Worm (Caenorhabditis elegans): ENCODE results near the gene C53B7.6.
"Not testable (repeated sequence)": the region's sequence is repeated elsewhere in the genome, so short reads cannot be mapped to it uniquely, and the experiment has no call there.

C53B7.6 gene

DNA sequence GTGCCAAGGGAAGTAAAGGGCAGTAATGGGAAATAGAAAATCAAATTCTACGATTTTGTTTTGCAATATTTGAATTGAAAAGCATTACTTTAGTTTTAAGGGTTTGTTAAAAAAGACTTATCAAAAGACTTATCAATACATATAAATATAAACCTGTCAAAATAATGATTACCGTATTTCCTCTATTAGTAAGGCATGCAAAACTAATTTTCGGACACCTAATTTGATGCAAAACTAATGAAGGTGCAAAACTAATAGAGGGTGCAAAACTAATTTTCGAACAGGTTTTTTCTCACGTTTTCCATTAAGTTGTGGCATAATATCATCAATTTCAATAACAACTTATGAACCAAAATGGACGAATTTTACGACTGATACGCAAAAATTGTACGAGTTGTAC is 13.2 kb upstream of the C53B7.6 start, which contains the start of gene F41C6.6:
F41C6.6 (minus strand) TSS at position 101 of the 400 bp plus-strand sequence.
- TF ChIP-seq rnt-1, ceh-9, ceh-31 (tag; optimal IDR thresholded peaks at IDR 0.05): not testable (repeated sequence)

DNA sequence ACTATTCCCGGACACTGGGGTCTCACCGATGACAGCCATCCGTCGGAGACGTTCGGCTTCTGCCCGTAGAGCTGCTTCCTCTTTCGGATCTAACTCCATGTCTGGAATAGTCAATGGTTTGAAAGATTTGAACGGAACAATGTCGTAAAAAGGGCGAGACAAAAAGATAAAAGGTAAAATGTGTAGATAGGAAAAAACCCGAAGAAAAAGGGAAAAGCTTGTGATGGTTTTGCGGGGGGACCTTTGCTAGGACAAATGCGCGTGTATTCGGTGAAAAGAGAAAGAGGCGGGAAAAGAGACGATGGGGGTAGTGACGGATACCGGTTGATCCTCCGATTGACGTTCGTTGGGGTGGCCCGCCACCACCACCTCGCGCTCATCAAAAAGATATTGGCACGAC is 8.9 kb upstream of the C53B7.6 start, which contains the start of gene col-173:
col-173 (minus strand) TSS at position 101 of the 400 bp plus-strand sequence.
- no peak for TF ChIP-seq ref-2 (tag; optimal IDR thresholded peaks at IDR 0.05)
- TF ChIP-seq ceh-19 (GFP tag; optimal IDR thresholded peaks at IDR 0.05), result no peak
- no peak for TF ChIP-seq tbx-7 (tag; optimal IDR thresholded peaks at IDR 0.05)
- no peak for TF ChIP-seq fkh-10 (GFP tag; optimal IDR thresholded peaks at IDR 0.05)
- TF ChIP-seq ets-4 (tag; optimal IDR thresholded peaks at IDR 0.05), result no peak
- no peak for TF ChIP-seq npax-4 (tag; optimal IDR thresholded peaks at IDR 0.05)
- TF ChIP-seq unc-42 (tag; optimal IDR thresholded peaks at IDR 0.05), result no peak
- TF ChIP-seq sox-4 (tag; optimal IDR thresholded peaks at IDR 0.05), result no peak
- no peak for TF ChIP-seq mec-3 (tag; optimal IDR thresholded peaks at IDR 0.05; ENCODE audit: borderline replicate concordance)
- TF ChIP-seq F13H6.1 (tag; optimal IDR thresholded peaks at IDR 0.05), result no peak
- TF ChIP-seq ceh-24 (tag; optimal IDR thresholded peaks at IDR 0.05), result no peak

DNA sequence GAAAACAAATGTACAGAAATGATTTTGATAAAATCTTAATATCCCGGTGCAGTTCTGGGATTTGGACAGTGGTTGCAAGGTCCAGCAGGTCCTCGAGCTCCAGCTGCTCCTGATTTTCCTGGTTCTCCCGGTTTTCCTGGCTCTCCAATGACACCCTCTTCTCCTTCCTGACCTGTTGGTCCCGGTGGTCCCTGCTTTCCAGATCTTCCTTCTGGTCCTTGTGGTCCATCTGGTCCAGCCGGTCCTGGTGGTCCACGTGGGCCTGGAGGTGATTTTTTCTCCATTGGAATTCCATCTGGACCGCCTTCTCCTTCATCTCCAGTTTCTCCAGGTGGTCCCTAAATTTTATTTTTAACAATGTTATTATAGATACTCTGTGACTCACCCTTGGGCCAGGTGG is 6.7 kb upstream of the C53B7.6 start:
- TF ChIP-seq ceh-18 (tag; optimal IDR thresholded peaks at IDR 0.05), result no peak

DNA sequence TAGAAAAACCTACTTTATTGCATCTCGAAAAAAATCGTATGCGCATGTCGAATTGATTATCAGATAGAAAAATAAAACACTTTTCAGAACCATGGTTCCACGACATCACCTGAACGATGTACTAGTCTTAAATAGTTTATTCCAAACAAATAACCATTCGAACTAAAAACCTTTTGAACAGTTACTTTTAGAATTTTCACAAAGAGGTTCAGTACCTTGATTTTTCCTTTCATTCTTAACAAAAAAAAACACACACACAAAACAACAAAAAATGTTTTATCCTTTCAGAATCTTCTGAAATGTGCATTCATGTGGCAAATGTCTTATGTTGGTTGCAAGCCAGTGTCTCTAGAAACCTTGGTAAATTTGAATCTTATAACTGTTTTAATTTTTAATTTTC is 6.2 kb upstream of the C53B7.6 start, which contains the start of gene F41C6.4:
F41C6.4 (minus strand) TSS at position 101 of the 400 bp plus-strand sequence.
- TF ChIP-seq sdc-2 (tag; optimal IDR thresholded peaks at IDR 0.05) (no peak), unc-55 (GFP tag; optimal IDR thresholded peaks at IDR 0.05) (no peak), nhr-232 (tag; optimal IDR thresholded peaks at IDR 0.05) (no peak), eyg-1 (tag; optimal IDR thresholded peaks at IDR 0.05) (no peak), ceh-24 (tag; optimal IDR thresholded peaks at IDR 0.05) (no peak), hlh-30 (tag; optimal IDR thresholded peaks at IDR 0.05; ENCODE audit: insufficient read depth) (no peak), ceh-31 (tag; optimal IDR thresholded peaks at IDR 0.05) (no peak), F13H6.1 (tag; optimal IDR thresholded peaks at IDR 0.05) (no peak), ceh-45 (GFP tag; IDR thresholded peaks at IDR 0.05) (no peak), ceh-34 (tag; optimal IDR thresholded peaks at IDR 0.05) (no peak), che-1 (tag; optimal IDR thresholded peaks at IDR 0.05) (no peak), lim-6 (tag; optimal IDR thresholded peaks at IDR 0.05) (no peak), C38D4.7 (GFP tag; optimal IDR thresholded peaks at IDR 0.05) (no peak), nfya-1 (tag; optimal IDR thresholded peaks at IDR 0.05) (no peak), ceh-6 (GFP tag; optimal IDR thresholded peaks at IDR 0.05) (no peak), K02D7.2 (tag; optimal IDR thresholded peaks at IDR 0.05) (no peak), ceh-14 (tag; optimal IDR thresholded peaks at IDR 0.05) (no peak), ceh-2 (tag; optimal IDR thresholded peaks at IDR 0.05) (no peak), pag-3 (tag; optimal IDR thresholded peaks at IDR 0.05; ENCODE audit: borderline replicate concordance) (no peak), gmeb-2 (tag; optimal IDR thresholded peaks at IDR 0.05) (no peak)

DNA sequence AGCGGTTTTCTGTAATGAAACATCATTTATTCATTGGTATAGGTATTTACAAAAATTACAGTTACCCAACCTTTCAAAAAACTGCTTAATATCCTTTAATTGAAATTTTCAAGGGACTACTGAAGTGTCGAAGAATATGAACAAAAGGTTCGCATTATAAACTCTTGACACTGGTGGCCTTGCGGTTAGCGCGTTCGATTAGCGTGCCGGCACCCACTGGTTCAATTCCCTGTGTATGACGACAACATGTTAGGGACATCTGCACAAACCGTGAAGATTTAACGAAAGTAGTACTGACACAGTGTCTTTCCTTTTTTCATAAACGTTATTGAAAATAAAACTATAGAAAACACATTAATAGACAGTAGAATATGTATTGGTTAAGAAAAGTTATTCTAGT is 862 bp downstream of the C53B7.6 start:
- no peak for TF ChIP-seq madf-2 (tag; optimal IDR thresholded peaks at IDR 0.05)
- TF ChIP-seq ceh-45 (GFP tag; IDR thresholded peaks at IDR 0.05), result 0 out of 2 replicates have a peak, but pooled peaks have one; percentile 15
- TF ChIP-seq nfya-1 (tag; optimal IDR thresholded peaks at IDR 0.05), result no peak
- TF ChIP-seq elt-2 (tag; optimal IDR thresholded peaks at IDR 0.05), result peak; percentile 8
- TF ChIP-seq zip-5 (tag; optimal IDR thresholded peaks at IDR 0.05), result no peak
- peak; percentile 31; the same call in 1 of the 2 replicates for TF ChIP-seq sox-2 (GFP tag; IDR thresholded peaks at IDR 0.05)
- peak; percentile 17 for TF ChIP-seq tbx-2 (tag; optimal IDR thresholded peaks at IDR 0.05)
- TF ChIP-seq hlh-15 (tag; optimal IDR thresholded peaks at IDR 0.05), result no peak
- no peak for TF ChIP-seq fax-1 (tag; optimal IDR thresholded peaks at IDR 0.05)
- peak; percentile 57 for TF ChIP-seq ceh-6 (GFP tag; optimal IDR thresholded peaks at IDR 0.05)
- TF ChIP-seq gmeb-2 (tag; optimal IDR thresholded peaks at IDR 0.05), result peak; percentile 47
- peak; percentile 39 for TF ChIP-seq rnt-1 (tag; optimal IDR thresholded peaks at IDR 0.05)
- peak; percentile 31 for TF ChIP-seq hlh-6 (tag; optimal IDR thresholded peaks at IDR 0.05)
- peak; percentile 5 for TF ChIP-seq ceh-18 (tag; optimal IDR thresholded peaks at IDR 0.05)
- TF ChIP-seq C38D4.7 (GFP tag; optimal IDR thresholded peaks at IDR 0.05), result peak; percentile 42
- peak; percentile 11 for TF ChIP-seq npax-4 (tag; optimal IDR thresholded peaks at IDR 0.05)
- no peak for TF ChIP-seq unc-3 (GFP tag; conservative IDR thresholded peaks at IDR 0.05)
- no peak for TF ChIP-seq unc-3 (tag; optimal IDR thresholded peaks at IDR 0.05)
- peak; percentile 32 for TF ChIP-seq che-1 (tag; optimal IDR thresholded peaks at IDR 0.05)
- no peak for TF ChIP-seq ceh-22 (tag; optimal IDR thresholded peaks at IDR 0.05)
- TF ChIP-seq ceh-48 (tag; optimal IDR thresholded peaks at IDR 0.05), result no peak
- TF ChIP-seq pros-1 (tag; optimal IDR thresholded peaks at IDR 0.05), result no peak
- no peak for TF ChIP-seq ztf-16 (tag; optimal IDR thresholded peaks at IDR 0.05)
